Worm (Caenorhabditis elegans) whole organism, young adult: ENCODE results near the gene Y54G11A.1.

Experiments used
- F10E7.11 ChIP-seq: sonication (generic microtip); optimal IDR thresholded peaks from 2 replicates; lab custom pipeline; 2017; ENCODE audit warnings: mild to moderate bottlenecking, missing genetic modification characterization, moderate library complexity, missing compliant biosample characterization
- F23B12.7 ChIP-seq: sonication (generic microtip); optimal IDR thresholded peaks from 2 replicates; lab custom pipeline; 2017; ENCODE audit warnings: missing genetic modification characterization, mild to moderate bottlenecking, missing compliant biosample characterization, antibody characterized with exemption, moderate library complexity; ENCODE audit not compliant: insufficient read depth
- K11D2.4 ChIP-seq: fragments of 200-800 bp; sonication (Bioruptor generic); IDR thresholded peaks from 2 replicates; pipeline ENCODE4 v1.3.6; 2022; ENCODE audit warnings: missing genetic modification reagents, missing genetic modification characterization, missing compliant biosample characterization
- Y56A3A.18 ChIP-seq: fragments of 200-800 bp; sonication (Bioruptor generic); IDR thresholded peaks from 2 replicates; pipeline ENCODE4 v1.3.6; 2022; ENCODE audit warnings: missing genetic modification reagents, missing genetic modification characterization, missing compliant biosample characterization
- Y67H2A.10 ChIP-seq: fragments of 200-800 bp; sonication (Bioruptor generic); conservative IDR thresholded peaks from 2 replicates; pipeline ENCODE4 v1.3.6; 2022; ENCODE audit warnings: missing genetic modification reagents, missing genetic modification characterization, missing compliant biosample characterization
- Y95B8A.8 ChIP-seq: fragments of 200-800 bp; sonication (Bioruptor generic); IDR thresholded peaks from 2 replicates; pipeline ENCODE4 v1.3.6; 2022; ENCODE audit warnings: missing genetic modification reagents, missing genetic modification characterization, missing compliant biosample characterization
- ama-1 ChIP-seq, 3 experiments: fragments of 150-350 bp in 1 of 3; sonication (generic microtip) in 2 of 3; optimal IDR thresholded peaks; 2 replicates each; lab custom pipeline; 2014 to 2018; ENCODE audit warnings: missing biosample characterization in 2 of 3, missing genetic modification characterization in 2 of 3, missing genetic modification reagents in 2 of 3
- efl-1 ChIP-seq: fragments of 150-350 bp; optimal IDR thresholded peaks from 2 replicates; lab custom pipeline; 2014; ENCODE audit warnings: missing biosample characterization, missing genetic modification reagents, missing genetic modification characterization
- gei-17 ChIP-seq: fragments of 200-800 bp; sonication (Bioruptor generic); optimal IDR thresholded peaks from 2 replicates; lab custom pipeline; 2018; ENCODE audit warnings: mild to moderate bottlenecking, missing genetic modification characterization, missing compliant biosample characterization
- mel-28 ChIP-seq: sonication (generic microtip); optimal IDR thresholded peaks from 2 replicates; lab custom pipeline; 2016; ENCODE audit warnings: borderline replicate concordance, mild to moderate bottlenecking, missing genetic modification characterization, missing compliant biosample characterization
- sea-2 ChIP-seq: fragments of 200-800 bp; sonication (Bioruptor generic); IDR thresholded peaks from 2 replicates; pipeline ENCODE4 v1.3.6; 2022; ENCODE audit warnings: missing genetic modification characterization, missing compliant biosample characterization
- unc-130 ChIP-seq: sonication (generic microtip); optimal IDR thresholded peaks from 2 replicates; lab custom pipeline; 2016; ENCODE audit warnings: missing genetic modification reagents, missing genetic modification characterization, missing compliant biosample characterization
- ztf-18 ChIP-seq: sonication (generic microtip); optimal IDR thresholded peaks from 2 replicates; lab custom pipeline; 2016; ENCODE audit warnings: missing genotype, mild to moderate bottlenecking, missing genetic modification characterization, missing compliant biosample characterization
- ztf-22 ChIP-seq: fragments of 200-800 bp; sonication (Bioruptor generic); optimal IDR thresholded peaks from 2 replicates; lab custom pipeline; 2018; ENCODE audit warnings: mild to moderate bottlenecking, missing genetic modification characterization, moderate library complexity, missing compliant biosample characterization

DNA sequence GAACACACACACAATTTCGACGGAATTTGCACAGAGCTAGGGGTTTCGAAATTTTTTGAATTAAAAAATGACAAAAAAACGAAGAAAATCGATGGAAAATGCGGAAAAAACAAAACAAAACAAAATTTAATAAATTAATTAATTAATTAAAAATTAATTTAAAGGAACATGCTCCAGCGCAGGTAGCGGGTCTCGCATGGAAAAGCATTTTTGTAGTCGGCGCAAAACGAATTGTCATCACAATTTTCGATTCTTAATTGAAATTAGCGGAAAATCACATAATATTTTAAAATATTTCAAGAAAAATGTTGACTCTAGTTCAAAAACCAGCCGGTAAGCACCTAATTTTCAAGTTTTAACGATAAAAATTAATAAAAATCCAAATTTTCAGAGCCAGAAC, 7.4 kb upstream of the Y54G11A.1 start, which contains the start of gene Y54G11A.3:
- TF ChIP-seq K11D2.4 (GFP tag; lab: Robert Waterston, UW) = no peak
- TF ChIP-seq gei-17 (GFP tag; lab: Kevin White, UChicago) = no peak
- peak; percentile 15 for TF ChIP-seq efl-1 (GFP tag; lab: Kevin White, UChicago)
- TF ChIP-seq Y95B8A.8 (GFP tag; lab: Robert Waterston, UW) = no peak
- no peak for TF ChIP-seq F10E7.11 (tag; lab: Kevin White, UChicago)
- TF ChIP-seq ztf-22 (GFP tag; lab: Kevin White, UChicago) = no peak
- TF ChIP-seq ama-1 (optimal IDR thresholded peaks at IDR 0.05; lab: Kevin White, UChicago) = no peak
- TF ChIP-seq ama-1 (GFP tag; optimal IDR thresholded peaks at IDR 0.05; lab: Kevin White, UChicago) = no peak
- no peak for TF ChIP-seq F23B12.7 (tag; lab: Kevin White, UChicago)
- no peak for TF ChIP-seq ztf-18 (tag; lab: Kevin White, UChicago)
- TF ChIP-seq Y56A3A.18 = no peak
- no peak for TF ChIP-seq unc-130 (GFP tag; lab: Kevin White, UChicago)
- TF ChIP-seq sea-2 = no peak
- no peak for TF ChIP-seq Y67H2A.10 (GFP tag; lab: Robert Waterston, UW)
- TF ChIP-seq mel-28 (tag; lab: Kevin White, UChicago) = no peak
